Worm (Caenorhabditis elegans): ENCODE data around the gene abhd-3.2.
A peak's percentile ranks its signal among the peaks of the same experiment; 100 is the strongest.

Gene abhd-3.2

DNA sequence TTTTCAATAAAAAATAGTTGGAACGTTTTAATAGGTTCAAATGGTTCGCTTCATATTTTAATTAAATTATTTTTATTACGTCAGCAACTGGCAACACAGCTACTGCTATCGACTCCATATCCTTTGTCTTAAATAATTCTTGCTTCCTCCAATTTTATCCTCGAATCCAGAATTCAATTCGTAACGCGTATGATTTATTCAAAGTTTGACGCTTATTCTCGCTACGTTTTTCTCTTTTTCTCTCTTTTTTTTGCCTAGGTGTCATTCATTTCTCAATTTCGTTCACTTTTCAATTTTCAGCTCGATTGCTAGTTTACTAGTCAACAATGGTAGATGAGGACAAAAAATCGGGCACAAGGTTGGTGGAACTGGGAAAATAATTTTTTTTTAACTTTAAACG is 27.3 kb downstream of the abhd-3.2 start, which contains the start of gene arr-1 (continued):
- TF ChIP-seq F33H1.4 (GFP tag; IDR thresholded peaks at IDR 0.05) (no peak), K11D2.4 (GFP tag; IDR thresholded peaks at IDR 0.05) (no peak), F52B5.7 (tag; optimal IDR thresholded peaks at IDR 0.05) (no peak), hmg-20 (GFP tag; IDR thresholded peaks at IDR 0.05) (no peak), hsf-1 (GFP tag; IDR thresholded peaks at IDR 0.05) (no peak), lsy-27 (tag; optimal IDR thresholded peaks at IDR 0.05; ENCODE audit: borderline replicate concordance, insufficient read depth) (no peak)

DNA sequence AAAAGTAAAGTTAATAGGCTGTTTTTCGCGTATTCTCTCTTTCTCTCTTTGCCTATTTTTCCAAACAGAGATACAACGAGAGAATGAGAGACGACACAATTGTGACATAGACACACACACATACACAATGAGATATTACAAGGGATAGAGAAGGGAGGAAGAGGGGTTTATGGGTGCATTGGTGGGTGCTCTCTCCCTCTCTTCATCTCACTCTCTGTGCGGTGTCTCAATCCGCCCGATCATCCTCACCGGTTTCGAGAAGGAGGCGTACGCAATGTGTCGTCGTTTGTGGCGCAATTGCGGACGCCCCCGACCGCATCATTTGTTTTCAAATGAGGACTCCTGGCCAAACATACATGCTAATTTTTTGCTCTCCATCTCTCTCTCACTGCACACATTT is 28.3 kb downstream of the abhd-3.2 start:
- TF ChIP-seq ztf-22 (GFP tag; optimal IDR thresholded peaks at IDR 0.05) (no peak), ceh-40 (GFP tag; IDR thresholded peaks at IDR 0.05) (no peak), zim-3 (tag; optimal IDR thresholded peaks at IDR 0.05) (no peak), pbrm-1 (GFP tag; IDR thresholded peaks at IDR 0.05) (peak; percentile 71), F37B4.10 (GFP tag; IDR thresholded peaks at IDR 0.05) (no peak), zfh-2 (GFP tag; conservative IDR thresholded peaks at IDR 0.05) (peak; percentile 97), T07F8.4 (tag; optimal IDR thresholded peaks at IDR 0.05) (no peak), egl-18 (GFP tag; IDR thresholded peaks at IDR 0.05) (no peak), let-607 (tag; optimal IDR thresholded peaks at IDR 0.05) (peak in 1 of 2 experiments; percentile 28), atf-7 (tag; optimal IDR thresholded peaks at IDR 0.05) (peak; percentile 20), lin-40 (tag; optimal IDR thresholded peaks at IDR 0.05) (peak; percentile 90), Y56A3A.18 (GFP tag; IDR thresholded peaks at IDR 0.05) (no peak), madf-8 (GFP tag; conservative IDR thresholded peaks at IDR 0.05) (no peak), F10E7.11 (tag; optimal IDR thresholded peaks at IDR 0.05) (no peak), rcor-1 (GFP tag; IDR thresholded peaks at IDR 0.05) (peak; percentile 68), ztf-25 (GFP tag; IDR thresholded peaks at IDR 0.05) (no peak), D2030.7 (GFP tag; IDR thresholded peaks at IDR 0.05) (no peak), unc-130 (GFP tag; optimal IDR thresholded peaks at IDR 0.05) (no peak), F49E8.2 (tag; optimal IDR thresholded peaks at IDR 0.05; ENCODE audit: insufficient read depth) (no peak), hsf-1 (GFP tag; IDR thresholded peaks at IDR 0.05) (0 out of 2 replicates have a peak, but pooled peaks have one; percentile 42), F57A8.1 (GFP tag; optimal IDR thresholded peaks at IDR 0.05) (no peak), ztf-3 (GFP tag; optimal IDR thresholded peaks at IDR 0.05) (no peak), B0336.3 (GFP tag; IDR thresholded peaks at IDR 0.05) (peak; percentile 60; the same call in 1 of the 2 replicates), dox-1 (GFP tag; IDR thresholded peaks at IDR 0.05) (peak; percentile 49; the same call in 1 of the 2 replicates), gei-17 (GFP tag; optimal IDR thresholded peaks at IDR 0.05) (peak; percentile 71), ama-1 (optimal IDR thresholded peaks at IDR 0.05) (no peak), ama-1 (GFP tag; optimal IDR thresholded peaks at IDR 0.05) (no peak), lsl-1 (GFP tag; optimal IDR thresholded peaks at IDR 0.05) (no peak), ets-4 (GFP tag; optimal IDR thresholded peaks at IDR 0.05) (no peak), sea-2 (GFP tag; IDR thresholded peaks at IDR 0.05) (no peak), lin-54 (GFP tag; optimal IDR thresholded peaks at IDR 0.05) (peak; percentile 38), sptf-2 (GFP tag; optimal IDR thresholded peaks at IDR 0.05) (no peak), C17E4.6 (GFP tag; IDR thresholded peaks at IDR 0.05) (no peak), egrh-3 (GFP tag; IDR thresholded peaks at IDR 0.05) (peak; percentile 62), madf-3 (GFP tag; IDR thresholded peaks at IDR 0.05) (no peak), tbp1 (GFP tag; optimal IDR thresholded peaks at IDR 0.05) (peak; percentile 32), ceh-91 (GFP tag; IDR thresholded peaks at IDR 0.05) (no peak), F57C9.4 (tag; optimal IDR thresholded peaks at IDR 0.05) (no peak), nhr-120 (GFP tag; IDR thresholded peaks at IDR 0.05) (no peak), snpc-1.3 (tag; optimal IDR thresholded peaks at IDR 0.05; ENCODE audit: insufficient read depth) (no peak), Y95B8A.8 (GFP tag; IDR thresholded peaks at IDR 0.05) (0 out of 2 replicates have a peak, but pooled peaks have one; percentile 27), mes-4 (tag; optimal IDR thresholded peaks at IDR 0.05) (no peak), tlf-1 (GFP tag; optimal IDR thresholded peaks at IDR 0.05) (no peak)

All from whole organism, young adult.